Worm (Caenorhabditis elegans) whole organism, L1 larva: Measurements from ENCODE around the gene unc-60.

Source experiments
- C04F5.9 ChIP-seq: sonication (generic microtip); optimal IDR thresholded peaks from 2 replicates; lab custom pipeline; 2016; ENCODE audit warnings: missing genetic modification characterization, missing compliant biosample characterization
- aha-1 ChIP-seq: fragments of 150-350 bp; optimal IDR thresholded peaks from 2 replicates; lab custom pipeline; 2014; ENCODE audit warnings: missing biosample characterization, missing genetic modification characterization
- blmp-1 ChIP-seq: fragments of 150-350 bp; optimal IDR thresholded peaks from 2 replicates; lab custom pipeline; 2014; ENCODE audit warnings: missing biosample characterization, missing genetic modification characterization
- ceh-63 ChIP-seq: fragments of 200-800 bp; sonication (Bioruptor generic); optimal IDR thresholded peaks from 2 replicates; lab custom pipeline; 2018; ENCODE audit warnings: mild to moderate bottlenecking, missing genetic modification characterization, missing compliant biosample characterization
- ceh-8 ChIP-seq: fragments of 200-800 bp; sonication (Bioruptor generic); optimal IDR thresholded peaks from 2 replicates; lab custom pipeline; 2018; ENCODE audit warnings: mild to moderate bottlenecking, missing genetic modification characterization, moderate library complexity, missing compliant biosample characterization
- ceh-88 ChIP-seq: fragments of 200-800 bp; sonication (Bioruptor generic); IDR thresholded peaks from 2 replicates; pipeline ENCODE4 v1.3.6; 2022; ENCODE audit warnings: missing genetic modification characterization, missing compliant biosample characterization
- dsc-1 ChIP-seq: sonication (generic microtip); optimal IDR thresholded peaks from 2 replicates; lab custom pipeline; 2016; ENCODE audit warnings: mild to moderate bottlenecking, missing genetic modification characterization, missing compliant biosample characterization
- efl-3 ChIP-seq: fragments of 200-800 bp; sonication (Bioruptor generic); optimal IDR thresholded peaks from 2 replicates; lab custom pipeline; 2018; ENCODE audit warnings: mild to moderate bottlenecking, missing genetic modification characterization, missing compliant biosample characterization
- egl-27 ChIP-seq, 2 experiments: fragments of 150-350 bp in 1 of 2; sonication (generic microtip); optimal IDR thresholded peaks; 3 replicates each; lab custom pipeline; 2017 to 2018; ENCODE audit warnings: missing biosample characterization in 2 of 2, missing genetic modification characterization in 2 of 2, missing genetic modification reagents in 2 of 2
- ets-5 ChIP-seq: fragments of 200-800 bp; sonication (Bioruptor generic); IDR thresholded peaks from 2 replicates; pipeline ENCODE4 v1.3.6; 2022; ENCODE audit warnings: missing genetic modification characterization, missing compliant biosample characterization
- fkh-4 ChIP-seq: sonication (generic microtip); optimal IDR thresholded peaks from 2 replicates; lab custom pipeline; 2016; ENCODE audit warnings: missing compliant biosample characterization, missing genetic modification characterization, borderline replicate concordance
- fkh-8 ChIP-seq: sonication (generic microtip); optimal IDR thresholded peaks from 2 replicates; lab custom pipeline; 2016; ENCODE audit warnings: mild to moderate bottlenecking, missing genetic modification characterization, missing compliant biosample characterization
- fos-1 ChIP-seq: fragments of 150-350 bp; optimal IDR thresholded peaks from 2 replicates; lab custom pipeline; 2014; ENCODE audit warnings: missing biosample characterization, missing genetic modification characterization
- grh-1 ChIP-seq: fragments of 200-800 bp; sonication (Bioruptor generic); IDR thresholded peaks from 2 replicates; pipeline ENCODE4 v1.3.6; 2022; ENCODE audit warnings: missing genetic modification reagents, missing genetic modification characterization, missing compliant biosample characterization
- hlh-4 ChIP-seq: sonication (generic microtip); optimal IDR thresholded peaks from 2 replicates; lab custom pipeline; 2016; ENCODE audit warnings: mild to moderate bottlenecking, missing genetic modification characterization, missing compliant biosample characterization
- lin-14 ChIP-seq: fragments of 200-800 bp; sonication (Bioruptor generic); optimal IDR thresholded peaks from 2 replicates; lab custom pipeline; 2018; ENCODE audit warnings: mild to moderate bottlenecking, missing genetic modification characterization, moderate library complexity, missing compliant biosample characterization
- lsy-2 ChIP-seq, 2 experiments: fragments of 150-350 bp; optimal IDR thresholded peaks; 2 replicates each; lab custom pipeline; 2014; ENCODE audit warnings: missing biosample characterization in 2 of 2, missing genetic modification characterization in 2 of 2
- mab-9 ChIP-seq: fragments of 200-800 bp; sonication (Bioruptor generic); IDR thresholded peaks from 2 replicates; pipeline ENCODE4 v1.3.6; 2022; ENCODE audit warnings: missing genetic modification reagents, missing genetic modification characterization, missing compliant biosample characterization
- nhr-11 ChIP-seq: fragments of 150-350 bp; optimal IDR thresholded peaks from 2 replicates; lab custom pipeline; 2014; ENCODE audit warnings: missing biosample characterization, missing genetic modification characterization
- nhr-19 ChIP-seq: fragments of 200-800 bp; sonication (Bioruptor generic); conservative IDR thresholded peaks from 2 replicates; pipeline ENCODE4 v1.3.6; 2022; ENCODE audit warnings: missing genetic modification characterization, missing compliant biosample characterization
- nhr-237 ChIP-seq: fragments of 150-350 bp; optimal IDR thresholded peaks from 2 replicates; lab custom pipeline; 2014; ENCODE audit warnings: missing biosample characterization, missing genetic modification characterization
- nhr-47 ChIP-seq: sonication (generic microtip); optimal IDR thresholded peaks from 2 replicates; lab custom pipeline; 2016; ENCODE audit warnings: mild to moderate bottlenecking, missing genetic modification characterization, moderate library complexity, missing compliant biosample characterization
- nhr-71 ChIP-seq: sonication (generic microtip); optimal IDR thresholded peaks from 2 replicates; lab custom pipeline; 2016; ENCODE audit warnings: mild to moderate bottlenecking, missing genetic modification characterization, moderate library complexity, missing compliant biosample characterization
- nhr-77 ChIP-seq: fragments of 150-350 bp; optimal IDR thresholded peaks from 2 replicates; lab custom pipeline; 2014; ENCODE audit warnings: missing biosample characterization, missing genetic modification characterization
- nhr-84 ChIP-seq: sonication (generic microtip); optimal IDR thresholded peaks from 2 replicates; lab custom pipeline; 2017; ENCODE audit warnings: missing biosample characterization, missing genetic modification characterization
- nhr-85 ChIP-seq: sonication (generic microtip); peaks from one replicate; lab custom pipeline; 2016; ENCODE audit warnings: missing genetic modification characterization, inconsistent platforms, missing compliant biosample characterization
- pag-3 ChIP-seq: sonication (generic microtip); optimal IDR thresholded peaks from 2 replicates; lab custom pipeline; 2017; ENCODE audit warnings: missing genetic modification characterization, mild to moderate bottlenecking, missing compliant biosample characterization, antibody characterized with exemption, borderline replicate concordance; ENCODE audit not compliant: insufficient read depth
- pqm-1 ChIP-seq: sonication (generic microtip); optimal IDR thresholded peaks from 3 replicates; lab custom pipeline; 2017; ENCODE audit warnings: missing biosample characterization, missing genetic modification characterization
- skn-1 ChIP-seq: fragments of 150-350 bp; optimal IDR thresholded peaks from 2 replicates; lab custom pipeline; 2014; ENCODE audit warnings: missing biosample characterization, missing genetic modification characterization
- sup-37 ChIP-seq: fragments of 200-800 bp; sonication (Bioruptor generic); optimal IDR thresholded peaks from 2 replicates; lab custom pipeline; 2018; ENCODE audit warnings: mild to moderate bottlenecking, missing genetic modification characterization, missing compliant biosample characterization
- swsn-7 ChIP-seq: sonication (generic microtip); optimal IDR thresholded peaks from 2 replicates; lab custom pipeline; 2016; ENCODE audit warnings: missing genetic modification characterization, missing compliant biosample characterization
- unc-130 ChIP-seq: fragments of 150-350 bp; optimal IDR thresholded peaks from 2 replicates; lab custom pipeline; 2017; ENCODE audit warnings: missing biosample characterization, missing genetic modification characterization, inconsistent platforms
- unc-62 ChIP-seq: fragments of 150-350 bp; optimal IDR thresholded peaks from 2 replicates; lab custom pipeline; 2014; ENCODE audit warnings: missing biosample characterization, missing genetic modification reagents, missing genetic modification characterization
- zag-1 ChIP-seq: fragments of 150-350 bp; optimal IDR thresholded peaks from 2 replicates; lab custom pipeline; 2014; ENCODE audit warnings: missing biosample characterization, missing genetic modification characterization

Gene unc-60

ce11 chrV:1438832-1439231 lies 36.1 kb upstream of the unc-60 start, which contains the start of gene R09B5.11 (continued):
- TF ChIP-seq nhr-237 (no peak), unc-62 (GFP tag; lab: Kevin White, UChicago) (no peak), efl-3 (no peak), hlh-4 (no peak), lsy-2 (tag; optimal IDR thresholded peaks at IDR 0.05; lab: Kevin White, UChicago) (peak in 1 of 2 experiments; percentile 23), nhr-85 (peak; percentile 89)
- TF ChIP-seq, all 84 proteins: peak for 14

ce11 chrV:1442042-1442441 lies 32.8 kb upstream of the unc-60 start, which contains the start of gene cnc-11:
TSS of gene cnc-11 (plus strand) at chrV:1442342.
- TF ChIP-seq lsy-2 (tag; optimal IDR thresholded peaks at IDR 0.05; lab: Kevin White, UChicago) (no peak), blmp-1 (no peak), pqm-1 (no peak), swsn-7 (tag; lab: Kevin White, UChicago) (no peak), skn-1 (tag; lab: Kevin White, UChicago) (no peak), zag-1 (tag; lab: Kevin White, UChicago) (no peak), C04F5.9 (no peak), mab-9 (GFP tag; lab: Robert Waterston, UW) (no peak), ceh-88 (GFP tag; lab: Robert Waterston, UW) (no peak), ets-5 (GFP tag; lab: Robert Waterston, UW) (no peak), fkh-4 (tag; lab: Kevin White, UChicago) (no peak)

ce11 chrV:1444180-1444579 lies 30.7 kb upstream of the unc-60 start, which contains the start of gene cnc-1:
TSS of gene cnc-1 (minus strand) at chrV:1444280.
- TF ChIP-seq fkh-4 (tag; lab: Kevin White, UChicago) (no peak), fos-1 (tag; lab: Kevin White, UChicago) (no peak), ets-5 (GFP tag; lab: Robert Waterston, UW) (no peak), ceh-63 (GFP tag; lab: Kevin White, UChicago) (no peak), nhr-47 (tag; lab: Kevin White, UChicago) (no peak), pqm-1 (no peak), nhr-71 (no peak)

ce11 chrV:1445081-1445480 lies 29.8 kb upstream of the unc-60 start, which contains the start of gene cnc-5:
TSS of gene cnc-5 (plus strand) at chrV:1445381.
- no peak for TF ChIP-seq ceh-8
- no peak for TF ChIP-seq nhr-84 (tag; lab: Kevin White, UChicago)
- TF ChIP-seq egl-27 (tag; optimal IDR thresholded peaks at IDR 0.05; lab: Kevin White, UChicago): no peak
- TF ChIP-seq nhr-71: no peak
- no peak for TF ChIP-seq nhr-47 (tag; lab: Kevin White, UChicago)
- no peak for TF ChIP-seq fkh-8 (tag; lab: Kevin White, UChicago)
- TF ChIP-seq dsc-1 (tag; lab: Kevin White, UChicago): no peak
- TF ChIP-seq nhr-11 (tag; lab: Kevin White, UChicago): no peak
- TF ChIP-seq aha-1: no peak
- TF ChIP-seq pag-3: no peak
- TF ChIP-seq grh-1 (GFP tag; lab: Robert Waterston, UW): no peak
- TF ChIP-seq unc-130 (tag; lab: Kevin White, UChicago): no peak
- TF ChIP-seq sup-37 (GFP tag; lab: Kevin White, UChicago): no peak
- no peak for TF ChIP-seq lin-14 (GFP tag; lab: Kevin White, UChicago)
- TF ChIP-seq, all 84 proteins: peak for 0

- TF ChIP-seq unc-62 (GFP tag; lab: Kevin White, UChicago) (no peak), nhr-77 (tag; lab: Kevin White, UChicago) (no peak), nhr-85 (peak; percentile 74), lin-14 (GFP tag; lab: Kevin White, UChicago) (peak; percentile 31), nhr-19 (GFP tag; lab: Robert Waterston, UW) (no peak)
Measured at ce11 chrV:1447079-1447478, 27.8 kb upstream of the unc-60 start, which contains the start of gene cnc-4. TSS of gene cnc-4 (plus strand) at chrV:1447195.
